Worm (Caenorhabditis elegans) whole organism, midembryonic: ENCODE results near the gene F09A5.2.

Experiments used
- T22C8.4 ChIP-seq: fragments of 200-800 bp; sonication (Bioruptor generic); IDR thresholded peaks from 2 replicates; pipeline ENCODE4 v1.3.6; 2022; ENCODE audit warnings: missing genetic modification characterization, missing compliant biosample characterization
- cog-1 ChIP-seq: sonication (generic microtip); optimal IDR thresholded peaks from 2 replicates; lab custom pipeline; 2016; ENCODE audit warnings: missing genetic modification characterization, missing compliant biosample characterization
- flt-1 ChIP-seq: fragments of 200-800 bp; sonication (Bioruptor generic); IDR thresholded peaks from 2 replicates; pipeline ENCODE4 v1.3.6; 2022; ENCODE audit warnings: missing genetic modification characterization, missing compliant biosample characterization
- klf-2 ChIP-seq: fragments of 200-800 bp; sonication (Bioruptor generic); conservative IDR thresholded peaks from 2 replicates; pipeline ENCODE4 v1.3.6; 2022; ENCODE audit warnings: missing genetic modification reagents, missing genetic modification characterization, missing compliant biosample characterization
- med-1 ChIP-seq: sonication (generic microtip); optimal IDR thresholded peaks from 2 replicates; lab custom pipeline; 2017; ENCODE audit warnings: missing genetic modification characterization, mild to moderate bottlenecking, missing compliant biosample characterization, antibody characterized with exemption, missing genetic modification reagents; ENCODE audit not compliant: insufficient read depth
- ref-1 ChIP-seq: fragments of 200-800 bp; sonication (Bioruptor generic); conservative IDR thresholded peaks from 2 replicates; pipeline ENCODE4 v1.3.6; 2022; ENCODE audit warnings: missing genetic modification reagents, missing genetic modification characterization, missing compliant biosample characterization
- tab-1 ChIP-seq: fragments of 200-800 bp; sonication (Bioruptor generic); IDR thresholded peaks from 2 replicates; pipeline ENCODE4 v1.3.6; 2022; ENCODE audit warnings: missing genetic modification characterization, missing compliant biosample characterization
- ztf-23 ChIP-seq: fragments of 200-800 bp; sonication (Bioruptor generic); IDR thresholded peaks from 2 replicates; pipeline ENCODE4 v1.3.6; 2022; ENCODE audit warnings: missing genetic modification reagents, missing genetic modification characterization, missing compliant biosample characterization
- ztf-29 ChIP-seq: fragments of 200-800 bp; sonication (Bioruptor generic); IDR thresholded peaks from 2 replicates; pipeline ENCODE4 v1.3.6; 2022; ENCODE audit warnings: missing genetic modification reagents, missing genetic modification characterization, missing compliant biosample characterization

Gene F09A5.2

DNA sequence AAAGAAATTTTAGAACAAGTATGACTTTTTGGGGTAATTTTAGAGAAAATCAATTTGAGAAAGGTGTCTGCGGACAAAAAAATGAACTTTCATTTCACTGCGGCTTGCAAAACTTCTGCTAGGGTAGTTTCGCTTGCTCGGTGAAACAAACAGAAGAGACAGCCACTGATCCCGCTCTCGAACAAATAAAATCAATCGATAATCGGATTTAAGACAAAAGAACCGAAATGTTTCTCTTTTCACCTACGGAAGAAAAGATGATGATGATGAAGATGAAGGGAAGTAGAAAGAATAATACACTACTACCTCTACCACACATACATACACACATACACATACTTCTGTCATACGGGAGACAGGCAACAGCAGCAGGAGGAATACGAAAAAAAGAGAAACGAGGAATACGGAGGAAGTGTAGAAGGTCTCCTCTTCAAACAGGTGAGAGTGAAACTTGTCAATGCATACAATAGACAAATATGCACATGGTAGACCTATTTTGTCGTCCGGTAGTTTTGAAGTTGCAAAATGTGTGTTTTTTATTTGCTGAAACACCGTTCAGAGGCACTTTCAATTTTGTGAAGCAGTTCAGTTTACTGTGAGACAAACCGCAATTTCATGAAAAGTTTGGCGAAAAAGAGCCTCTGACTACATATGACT is 22.3 kb downstream of the F09A5.2 start:
- TF ChIP-seq ref-1 (GFP tag; lab: Robert Waterston, UW) (no peak), T22C8.4 (GFP tag; lab: Robert Waterston, UW) (peak; percentile 65), flt-1 (GFP tag; lab: Robert Waterston, UW) (no peak), cog-1 (tag; lab: Kevin White, UChicago) (no peak)

DNA sequence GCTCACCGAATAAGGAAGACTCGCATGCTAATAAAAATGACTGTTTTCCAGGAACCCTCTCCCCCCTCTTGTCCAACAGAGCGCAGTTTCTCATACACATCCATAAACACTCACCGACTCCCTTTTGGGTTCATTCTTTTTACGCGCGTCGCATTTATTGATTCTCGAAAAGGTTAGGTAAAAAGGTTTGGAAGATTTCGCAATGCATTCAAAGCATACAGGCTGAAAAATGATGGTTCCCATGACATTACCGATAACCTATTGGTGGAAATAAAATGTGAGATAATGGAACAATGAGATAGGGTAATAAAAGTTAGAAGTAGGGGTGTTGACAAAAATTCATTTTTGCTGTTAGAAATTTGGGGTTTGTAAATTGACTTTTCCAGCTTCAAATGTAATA is 23.6 kb downstream of the F09A5.2 start:
- no peak for TF ChIP-seq med-1 (GFP tag; lab: Kevin White, UChicago)
- no peak for TF ChIP-seq ztf-23 (GFP tag; lab: Robert Waterston, UW)
- TF ChIP-seq ref-1 (GFP tag; lab: Robert Waterston, UW): no peak
- no peak for TF ChIP-seq cog-1 (tag; lab: Kevin White, UChicago)
- no peak for TF ChIP-seq tab-1 (GFP tag; lab: Robert Waterston, UW)

DNA sequence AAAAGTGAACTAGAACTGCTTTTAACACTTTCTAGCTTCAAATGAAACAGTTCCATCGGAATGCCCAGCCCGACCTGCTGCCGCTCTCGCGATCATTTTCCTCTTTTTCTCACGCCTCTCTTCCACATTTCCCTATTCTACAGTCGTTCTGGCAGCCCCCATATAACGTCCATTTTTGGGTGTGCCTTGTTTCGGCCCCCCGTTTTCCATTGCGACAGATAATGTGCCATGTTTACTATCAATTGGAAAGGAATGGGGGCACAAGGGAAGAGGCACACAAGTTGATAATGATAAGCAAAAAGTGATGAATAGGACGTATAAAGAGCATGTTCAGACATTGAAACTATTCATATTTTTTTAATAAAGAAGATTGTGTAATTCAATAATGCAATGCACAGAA is 24.1 kb downstream of the F09A5.2 start:
- TF ChIP-seq cog-1 (tag; lab: Kevin White, UChicago): no peak

DNA sequence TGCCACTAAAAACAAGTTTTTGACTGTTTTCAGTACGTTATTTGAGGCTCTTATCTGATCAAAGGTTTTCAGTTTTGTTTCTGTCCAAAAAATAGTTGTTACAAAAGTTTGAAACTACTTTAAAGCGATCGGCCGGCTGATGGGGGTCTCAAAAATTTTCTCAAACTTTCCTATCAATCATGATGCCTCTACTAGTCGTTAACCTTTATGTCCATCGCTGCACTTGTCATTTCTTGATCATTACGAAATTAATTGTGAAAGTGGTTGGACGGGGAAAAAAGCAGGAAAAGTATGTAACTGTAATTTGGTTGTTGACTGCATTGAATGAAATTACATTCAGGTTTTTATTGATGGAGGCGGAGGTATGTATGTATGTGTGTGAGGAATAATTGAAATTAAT is 25.0 kb downstream of the F09A5.2 start:
- no peak for TF ChIP-seq flt-1 (GFP tag; lab: Robert Waterston, UW)
- no peak for TF ChIP-seq ztf-29
- no peak for TF ChIP-seq T22C8.4 (GFP tag; lab: Robert Waterston, UW)
- no peak for TF ChIP-seq tab-1 (GFP tag; lab: Robert Waterston, UW)
- TF ChIP-seq cog-1 (tag; lab: Kevin White, UChicago): no peak
- TF ChIP-seq med-1 (GFP tag; lab: Kevin White, UChicago): no peak
- no peak for TF ChIP-seq ref-1 (GFP tag; lab: Robert Waterston, UW)
- no peak for TF ChIP-seq klf-2 (GFP tag; lab: Robert Waterston, UW)

DNA sequence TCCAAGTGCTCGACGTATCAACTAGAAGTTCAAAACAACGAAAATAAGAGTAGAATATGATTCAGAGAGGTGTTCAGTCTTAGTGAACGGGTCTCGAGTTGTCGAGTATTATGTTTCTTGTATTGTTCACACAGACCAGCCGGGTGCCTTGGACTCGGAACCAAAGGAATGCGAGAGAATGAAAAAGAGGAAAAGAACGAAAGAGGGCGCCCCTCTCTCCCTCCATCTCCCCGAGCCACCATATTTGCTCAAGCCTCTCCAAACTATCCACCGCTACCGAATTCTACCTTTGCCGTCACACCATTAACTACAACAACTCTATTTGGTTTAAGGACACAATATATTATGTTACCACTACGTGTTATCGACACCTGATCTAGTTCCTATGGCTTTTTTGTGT is 26.9 kb downstream of the F09A5.2 start:
- TF ChIP-seq med-1 (GFP tag; lab: Kevin White, UChicago) (no peak), ztf-23 (GFP tag; lab: Robert Waterston, UW) (no peak), cog-1 (tag; lab: Kevin White, UChicago) (no peak), ref-1 (GFP tag; lab: Robert Waterston, UW) (no peak), klf-2 (GFP tag; lab: Robert Waterston, UW) (no peak), flt-1 (GFP tag; lab: Robert Waterston, UW) (no peak), ztf-29 (no peak), tab-1 (GFP tag; lab: Robert Waterston, UW) (no peak), T22C8.4 (GFP tag; lab: Robert Waterston, UW) (no peak)

DNA sequence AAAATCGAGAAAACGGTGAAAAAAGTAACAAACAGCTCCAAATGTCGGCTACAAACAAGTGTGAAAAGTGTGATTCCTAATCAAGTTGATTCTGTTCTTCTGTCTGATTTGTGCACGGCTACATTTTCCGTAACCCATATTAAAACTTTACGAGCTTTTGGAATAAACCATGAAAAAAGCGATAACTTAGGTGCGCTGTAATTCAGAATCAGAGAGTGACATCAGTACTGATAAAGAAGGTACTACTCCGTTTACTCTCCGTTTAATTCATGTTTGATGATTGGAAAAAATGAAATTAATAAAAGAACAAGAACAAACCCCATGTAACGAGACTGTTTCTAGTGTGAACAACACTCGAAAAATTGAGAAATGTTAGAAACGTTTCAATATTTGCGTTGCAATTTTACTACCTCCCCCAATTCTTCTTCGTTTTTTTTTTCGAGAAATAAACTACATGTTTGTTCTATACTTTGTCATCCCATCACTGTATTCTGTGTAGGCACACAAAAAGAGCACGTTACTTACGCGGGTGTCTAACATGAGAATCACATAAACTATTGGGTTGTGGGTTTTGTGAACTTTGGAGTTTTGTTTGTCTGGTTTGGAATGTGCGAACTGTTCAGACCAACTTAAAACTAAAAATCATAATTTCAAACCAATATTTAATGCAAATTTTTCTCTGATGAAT is 27.6 kb downstream of the F09A5.2 start:
- TF ChIP-seq tab-1 (GFP tag; lab: Robert Waterston, UW) (no peak), ref-1 (GFP tag; lab: Robert Waterston, UW) (no peak)

DNA sequence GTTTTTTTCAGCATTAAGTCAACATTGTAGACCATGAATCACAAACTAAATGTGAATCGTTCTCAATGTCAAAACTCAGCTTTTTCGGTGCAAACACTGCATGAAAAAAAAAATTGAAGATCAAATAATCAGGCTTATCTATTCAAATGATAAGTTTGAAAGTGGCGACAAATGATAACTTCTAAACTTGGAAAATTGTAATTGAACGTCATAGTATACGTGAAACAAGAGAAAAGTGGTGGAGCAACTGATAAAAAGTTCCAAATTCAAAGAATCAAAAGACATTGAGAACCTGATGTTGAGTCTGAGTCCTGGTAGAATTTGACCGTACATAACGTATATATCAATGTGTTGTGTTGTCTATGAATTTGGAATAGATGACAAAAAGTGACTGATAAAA is 28.3 kb downstream of the F09A5.2 start:
- TF ChIP-seq tab-1 (GFP tag; lab: Robert Waterston, UW): no peak
- TF ChIP-seq ztf-29: no peak
- no peak for TF ChIP-seq ztf-23 (GFP tag; lab: Robert Waterston, UW)
- TF ChIP-seq flt-1 (GFP tag; lab: Robert Waterston, UW): no peak
- TF ChIP-seq T22C8.4 (GFP tag; lab: Robert Waterston, UW): no peak
- no peak for TF ChIP-seq med-1 (GFP tag; lab: Kevin White, UChicago)
- TF ChIP-seq cog-1 (tag; lab: Kevin White, UChicago): no peak
- TF ChIP-seq ref-1 (GFP tag; lab: Robert Waterston, UW): no peak
- no peak for TF ChIP-seq klf-2 (GFP tag; lab: Robert Waterston, UW)

DNA sequence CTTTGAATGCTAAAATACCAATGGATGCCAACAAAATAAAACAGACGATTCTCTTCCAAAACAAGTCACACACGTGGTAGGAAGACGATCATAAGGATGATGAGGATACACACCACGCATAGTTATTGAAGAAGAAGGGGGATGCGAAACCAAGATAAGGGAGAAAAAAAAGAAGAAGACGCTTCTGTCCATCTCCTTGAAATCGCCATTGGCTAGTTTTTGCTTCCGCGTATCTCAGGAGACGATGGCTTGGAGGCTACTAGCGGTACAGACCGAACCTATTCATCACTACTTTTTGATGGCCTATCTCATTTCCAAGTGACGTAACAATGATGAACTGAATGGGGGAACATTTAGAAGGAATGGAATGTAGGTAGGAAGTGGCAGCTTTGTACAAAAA is 29.4 kb downstream of the F09A5.2 start:
- no peak for TF ChIP-seq ref-1 (GFP tag; lab: Robert Waterston, UW)
- no peak for TF ChIP-seq cog-1 (tag; lab: Kevin White, UChicago)
- no peak for TF ChIP-seq klf-2 (GFP tag; lab: Robert Waterston, UW)
- TF ChIP-seq tab-1 (GFP tag; lab: Robert Waterston, UW): no peak
- TF ChIP-seq flt-1 (GFP tag; lab: Robert Waterston, UW): no peak
- TF ChIP-seq ztf-23 (GFP tag; lab: Robert Waterston, UW): no peak
- TF ChIP-seq ztf-29: no peak
- TF ChIP-seq med-1 (GFP tag; lab: Kevin White, UChicago): no peak
- TF ChIP-seq T22C8.4 (GFP tag; lab: Robert Waterston, UW): no peak

DNA sequence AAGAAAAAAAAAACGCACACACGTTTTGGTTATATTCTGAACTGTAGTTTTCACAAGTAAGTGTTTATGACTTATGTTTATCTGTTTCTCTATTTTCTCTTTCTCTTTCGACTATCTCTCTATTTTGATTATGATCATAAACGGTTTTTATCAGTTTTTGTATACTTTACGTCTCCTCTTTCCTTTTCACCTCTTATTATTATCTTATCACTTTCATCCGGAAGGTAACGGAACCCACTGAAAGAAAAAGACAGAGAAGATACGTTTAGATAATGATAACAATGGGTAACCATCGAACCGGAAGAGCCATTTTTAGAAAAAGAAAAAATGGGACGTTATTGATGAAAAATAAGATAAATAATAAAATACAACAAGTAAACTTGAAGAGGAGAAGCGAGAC is 30.8 kb downstream of the F09A5.2 start:
- TF ChIP-seq ztf-29 (no peak), tab-1 (GFP tag; lab: Robert Waterston, UW) (no peak), flt-1 (GFP tag; lab: Robert Waterston, UW) (no peak), ref-1 (GFP tag; lab: Robert Waterston, UW) (no peak), T22C8.4 (GFP tag; lab: Robert Waterston, UW) (no peak), klf-2 (GFP tag; lab: Robert Waterston, UW) (no peak), med-1 (GFP tag; lab: Kevin White, UChicago) (no peak), ztf-23 (GFP tag; lab: Robert Waterston, UW) (no peak), cog-1 (tag; lab: Kevin White, UChicago) (no peak)

DNA sequence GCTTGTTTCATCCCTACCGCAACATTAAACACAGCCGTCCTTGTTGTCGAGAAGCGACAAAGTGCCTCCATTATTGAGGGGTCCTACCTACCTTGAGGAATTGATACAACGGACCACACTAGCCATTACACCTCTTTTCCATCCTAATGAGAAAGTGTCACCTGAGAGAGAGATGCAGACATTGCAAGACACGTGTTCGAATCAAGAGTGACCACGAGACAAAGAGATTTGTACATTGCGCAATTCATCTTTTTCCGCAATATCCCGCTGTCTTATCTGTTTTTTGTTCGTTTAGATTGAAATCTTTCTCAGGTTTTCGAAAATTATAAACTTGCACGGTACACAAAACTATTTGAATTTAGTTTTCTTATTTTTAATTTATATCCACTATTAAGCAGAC is 34.2 kb downstream of the F09A5.2 start:
- TF ChIP-seq T22C8.4 (GFP tag; lab: Robert Waterston, UW) (no peak), flt-1 (GFP tag; lab: Robert Waterston, UW) (no peak), tab-1 (GFP tag; lab: Robert Waterston, UW) (no peak), klf-2 (GFP tag; lab: Robert Waterston, UW) (no peak), ref-1 (GFP tag; lab: Robert Waterston, UW) (no peak), cog-1 (tag; lab: Kevin White, UChicago) (peak; percentile 88), med-1 (GFP tag; lab: Kevin White, UChicago) (no peak)
